Fruit fly (Drosophila melanogaster) whole organism, pupa: Measurements from ENCODE around the gene CG8141.

Experiments
- CG12605 ChIP-seq: fragments of 200-800 bp; sonication (Bioruptor generic); IDR thresholded peaks from 2 replicates; pipeline ENCODE4 v1.3.6; 2022; ENCODE audit warnings: missing biosample characterization, missing genetic modification characterization
- CG17806 ChIP-seq: fragments of 200-800 bp; sonication (Bioruptor generic); optimal IDR thresholded peaks from 2 replicates; lab custom pipeline; 2018; ENCODE audit warnings: missing biosample characterization, mild to moderate bottlenecking, missing genetic modification characterization, moderate library complexity
- CG32121 ChIP-seq: fragments of 200-800 bp; sonication (Bioruptor generic); IDR thresholded peaks from 2 replicates; pipeline ENCODE4 v1.3.6; 2022; ENCODE audit warnings: missing biosample characterization, missing genetic modification characterization
- EcR ChIP-seq: fragments of 200-800 bp; sonication (Bioruptor generic); optimal IDR thresholded peaks from 3 replicates; lab custom pipeline; 2019; ENCODE audit warnings: missing biosample characterization, missing genetic modification characterization, mild to moderate bottlenecking, moderate library complexity, missing genetic modification reagents
- Ets98B ChIP-seq: fragments of 200-800 bp; sonication (Bioruptor generic); IDR thresholded peaks from 2 replicates; pipeline ENCODE4 v1.3.6; 2022; ENCODE audit warnings: missing biosample characterization, missing genetic modification characterization
- gl ChIP-seq: fragments of 200-800 bp; sonication (Bioruptor generic); optimal IDR thresholded peaks from 2 replicates; lab custom pipeline; 2018; ENCODE audit warnings: missing biosample characterization, mild to moderate bottlenecking, missing genetic modification characterization

- TF ChIP-seq CG12605 (no peak), gl (tag; lab: Kevin White, UChicago) (no peak), EcR (no peak), Ets98B (no peak), CG17806 (no peak), CG32121 (GFP tag; lab: Robert Waterston, UW) (no peak)
These were observed 39.8 kb downstream of the CG8141 start for dm6 chr3R:13231184-13231583.
